Worm (Caenorhabditis elegans) whole organism, late embryonic: ENCODE measurements around the gene skpt-1.

Experiments
- C38D4.7 ChIP-seq: fragments of 200-800 bp; sonication (Bioruptor generic); optimal IDR thresholded peaks from 2 replicates; lab custom pipeline; 2018; ENCODE audit warnings: mild to moderate bottlenecking, missing genetic modification characterization, moderate library complexity, missing compliant biosample characterization
- ama-1 ChIP-seq: fragments of 150-350 bp; optimal IDR thresholded peaks from 2 replicates; lab custom pipeline; 2014
- ceh-18 ChIP-seq: sonication (generic microtip); optimal IDR thresholded peaks from 2 replicates; lab custom pipeline; 2016; ENCODE audit warnings: missing genetic modification characterization, missing compliant biosample characterization
- ceh-9 ChIP-seq: sonication (generic microtip); optimal IDR thresholded peaks from 2 replicates; lab custom pipeline; 2016; ENCODE audit warnings: mild to moderate bottlenecking, missing genetic modification characterization, inconsistent platforms, missing compliant biosample characterization
- eyg-1 ChIP-seq: sonication (generic microtip); optimal IDR thresholded peaks from 2 replicates; lab custom pipeline; 2016; ENCODE audit warnings: missing genotype, missing genetic modification characterization, missing compliant biosample characterization
- hlh-30 ChIP-seq: sonication (generic microtip); optimal IDR thresholded peaks from 2 replicates; lab custom pipeline; 2017; ENCODE audit warnings: antibody characterized with exemption, missing genetic modification characterization, missing compliant biosample characterization; ENCODE audit not compliant: insufficient read depth
- hlh-6 ChIP-seq: sonication (generic microtip); optimal IDR thresholded peaks from 2 replicates; lab custom pipeline; 2016; ENCODE audit warnings: missing genotype, missing genetic modification characterization, missing compliant biosample characterization
- mec-3 ChIP-seq: sonication (generic microtip); optimal IDR thresholded peaks from 2 replicates; lab custom pipeline; 2016; ENCODE audit warnings: borderline replicate concordance, missing genetic modification characterization, missing compliant biosample characterization
- nhr-11 ChIP-seq: fragments of 150-350 bp; optimal IDR thresholded peaks from 2 replicates; lab custom pipeline; 2014; ENCODE audit warnings: missing biosample characterization, missing genetic modification characterization
- pag-3 ChIP-seq: sonication (generic microtip); optimal IDR thresholded peaks from 2 replicates; lab custom pipeline; 2016; ENCODE audit warnings: missing compliant biosample characterization, missing genetic modification characterization, borderline replicate concordance
- pha-4 ChIP-seq: fragments of 150-350 bp; optimal IDR thresholded peaks from 2 replicates; lab custom pipeline; 2018; ENCODE audit warnings: missing biosample characterization, missing genetic modification reagents, missing genetic modification characterization
- zip-5 ChIP-seq: sonication (generic microtip); optimal IDR thresholded peaks from 2 replicates; lab custom pipeline; 2016; ENCODE audit warnings: missing genetic modification characterization, missing compliant biosample characterization

DNA sequence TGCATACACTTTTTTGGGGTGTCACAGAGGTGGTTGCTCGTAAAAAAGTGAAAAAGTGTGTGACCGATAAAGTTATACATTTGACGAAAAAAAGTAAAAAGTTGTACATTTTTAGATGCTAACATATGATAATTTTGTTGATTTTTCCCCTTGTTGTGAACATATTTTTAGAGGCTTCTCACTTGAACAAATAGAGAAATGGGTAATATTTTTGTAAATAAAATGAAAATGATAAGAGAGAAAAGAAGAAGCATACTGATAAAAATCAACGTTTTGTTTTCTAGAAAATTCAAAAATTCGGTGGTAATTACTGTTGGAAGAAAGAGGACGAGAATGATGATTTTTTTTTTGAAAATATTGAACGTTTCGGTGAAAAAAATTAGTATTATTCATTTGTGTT is 27.9 kb downstream of the skpt-1 start:
- TF ChIP-seq ceh-18 (no peak), ceh-9 (tag; lab: Kevin White, UChicago) (no peak), hlh-6 (no peak), pag-3 (no peak), nhr-11 (tag; lab: Kevin White, UChicago) (no peak), hlh-30 (tag; lab: Kevin White, UChicago) (no peak), ama-1 (lab: Kevin White, UChicago) (no peak), pha-4 (no peak), zip-5 (no peak), eyg-1 (tag; lab: Kevin White, UChicago) (no peak), mec-3 (tag; lab: Kevin White, UChicago) (no peak), C38D4.7 (GFP tag; lab: Kevin White, UChicago) (no peak)
